Fruit fly (Drosophila melanogaster): ENCODE data around the gene Arpc5.

Arpc5 gene

dm6 chr2L:2579669-2580351 lies at the start of gene Arpc5, which contains the start of gene ND-B17.2:
Arpc5 (plus strand) TSS chr2L:2580292.
ND-B17.2 (minus strand) TSS chr2L:2580172.
- TF ChIP-seq CG8478 (optimal IDR thresholded peaks at IDR 0.05): no peak
- no peak for TF ChIP-seq CTCF (optimal IDR thresholded peaks at IDR 0.05)

- TF ChIP-seq CTCF (optimal IDR thresholded peaks at IDR 0.05) (no peak), CG8478 (optimal IDR thresholded peaks at IDR 0.05) (no peak)
Measured at dm6 chr2L:2542491-2542890, 37.6 kb upstream of the Arpc5 start.

dm6 chr2L:2552725-2553124 lies 27.4 kb upstream of the Arpc5 start, which contains the start of gene CG3515:
CG3515 (minus strand) TSS chr2L:2552825.
- no peak for TF ChIP-seq CTCF (optimal IDR thresholded peaks at IDR 0.05)
- TF ChIP-seq CG8478 (optimal IDR thresholded peaks at IDR 0.05): no peak

- TF ChIP-seq CTCF (optimal IDR thresholded peaks at IDR 0.05) (no peak), CG8478 (optimal IDR thresholded peaks at IDR 0.05) (no peak)
Measured at dm6 chr2L:2564758-2565157, 15.3 kb upstream of the Arpc5 start, which contains the start of gene Cyp309a1. Cyp309a1 (minus strand) TSS chr2L:2564830.

dm6 chr2L:2572937-2573336 lies 7.2 kb upstream of the Arpc5 start, which contains the start of gene Cyp309a2:
Cyp309a2 (minus strand) TSS chr2L:2573037.
- TF ChIP-seq CG8478 (optimal IDR thresholded peaks at IDR 0.05) (no peak), CTCF (optimal IDR thresholded peaks at IDR 0.05) (no peak)

- TF ChIP-seq CG8478 (optimal IDR thresholded peaks at IDR 0.05) (no peak), CTCF (optimal IDR thresholded peaks at IDR 0.05) (no peak)
Measured at dm6 chr2L:2574717-2575273, 5.3 kb upstream of the Arpc5 start, which contains the start of the genes Rad1 and Sws1. Rad1 (minus strand) TSS chr2L:2575052. Sws1 (minus strand) TSS chr2L:2575052.

- TF ChIP-seq CTCF (optimal IDR thresholded peaks at IDR 0.05): no peak
Measured at dm6 chr2L:2576565-2577360, 3.3 kb upstream of the Arpc5 start, which contains the start of gene insv. insv (minus strand) TSS chr2L:2576997.

- TF ChIP-seq CG8478 (optimal IDR thresholded peaks at IDR 0.05) (no peak), CTCF (optimal IDR thresholded peaks at IDR 0.05) (no peak)
Measured at dm6 chr2L:2577361-2577737, 2.7 kb upstream of the Arpc5 start, which contains the start of gene Elba2. Elba2 (plus strand) TSS chr2L:2577687.

- no peak for TF ChIP-seq CG8478 (optimal IDR thresholded peaks at IDR 0.05)
- no peak for TF ChIP-seq CTCF (optimal IDR thresholded peaks at IDR 0.05)
Measured at dm6 chr2L:2584461-2585056, 4.5 kb downstream of the Arpc5 start.

dm6 chr2L:2585285-2585684 lies 5.2 kb downstream of the Arpc5 start, which contains the start of gene Drp1:
Drp1 (minus strand) TSS chr2L:2585430.
- TF ChIP-seq CG8478 (optimal IDR thresholded peaks at IDR 0.05): no peak
- TF ChIP-seq CTCF (optimal IDR thresholded peaks at IDR 0.05): peak; percentile 85 to 86

- TF ChIP-seq CTCF (optimal IDR thresholded peaks at IDR 0.05): no peak
- no peak for TF ChIP-seq CG8478 (optimal IDR thresholded peaks at IDR 0.05)
Measured at dm6 chr2L:2591569-2591968, 11.5 kb downstream of the Arpc5 start, which contains the start of gene CG15394. CG15394 (plus strand) TSS chr2L:2591869.

dm6 chr2L:2606725-2607124 lies 26.6 kb downstream of the Arpc5 start:
- no peak for TF ChIP-seq CG8478 (optimal IDR thresholded peaks at IDR 0.05)
- no peak for TF ChIP-seq CTCF (optimal IDR thresholded peaks at IDR 0.05)

- TF ChIP-seq CTCF (optimal IDR thresholded peaks at IDR 0.05) (no peak), CG8478 (optimal IDR thresholded peaks at IDR 0.05) (no peak)
Measured at dm6 chr2L:2609694-2610093, 29.6 kb downstream of the Arpc5 start, which contains the start of gene CG15395. CG15395 (plus strand) TSS chr2L:2609994.

dm6 chr2L:2619887-2620286 lies 39.8 kb downstream of the Arpc5 start, which contains the start of gene CG43403:
CG43403 (plus strand) TSS chr2L:2620187.
- no peak for TF ChIP-seq CG8478 (optimal IDR thresholded peaks at IDR 0.05)
- TF ChIP-seq CTCF (optimal IDR thresholded peaks at IDR 0.05): no peak

- TF ChIP-seq CTCF (optimal IDR thresholded peaks at IDR 0.05): no peak
- no peak for TF ChIP-seq CG8478 (optimal IDR thresholded peaks at IDR 0.05)
Measured at dm6 chr2L:2623947-2624346, 43.9 kb downstream of the Arpc5 start.
